Worm (Caenorhabditis elegans) whole organism, L4/young adult: ENCODE measurements around the gene glb-27.

ENCODE experiments used
- W03F9.2 ChIP-seq: fragments of 150-350 bp; optimal IDR thresholded peaks from 2 replicates; lab custom pipeline; 2014; ENCODE audit warnings: missing biosample characterization, missing genetic modification characterization
- dao-5 ChIP-seq: sonication (generic microtip); optimal IDR thresholded peaks from 2 replicates; lab custom pipeline; 2016; ENCODE audit warnings: missing genotype, missing genetic modification characterization, moderate library complexity, missing compliant biosample characterization
- him-1 ChIP-seq: sonication (generic microtip); optimal IDR thresholded peaks from 2 replicates; lab custom pipeline; 2016; ENCODE audit warnings: missing genotype, missing genetic modification reagents, missing genetic modification characterization, missing compliant biosample characterization

Gene glb-27

DNA sequence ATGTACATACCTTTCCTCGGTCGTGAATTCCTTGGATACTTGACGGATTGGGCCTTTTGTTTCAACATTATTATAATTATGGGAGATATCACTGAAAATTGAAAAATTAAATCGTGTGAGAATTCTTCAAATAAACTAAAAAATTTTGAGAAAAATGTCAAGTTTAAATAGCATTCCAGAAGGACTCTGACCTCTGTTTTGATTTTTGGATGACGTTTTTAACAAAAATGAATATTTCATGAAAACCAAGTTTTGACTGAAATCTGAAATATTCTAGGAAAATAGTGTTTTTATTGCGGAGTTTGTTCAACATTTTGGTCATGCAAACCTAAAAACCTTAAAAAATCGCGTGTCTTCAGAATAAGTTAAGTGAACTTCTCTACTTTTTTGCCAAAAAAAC, at the start of gene glb-27:
TSS of gene glb-27 (minus strand) at position 101 of the 400 bp plus-strand sequence.
- TF ChIP-seq W03F9.2 (tag; lab: Kevin White, UChicago) (no peak), him-1 (tag; lab: Kevin White, UChicago) (no peak), dao-5 (tag; lab: Kevin White, UChicago) (no peak)

DNA sequence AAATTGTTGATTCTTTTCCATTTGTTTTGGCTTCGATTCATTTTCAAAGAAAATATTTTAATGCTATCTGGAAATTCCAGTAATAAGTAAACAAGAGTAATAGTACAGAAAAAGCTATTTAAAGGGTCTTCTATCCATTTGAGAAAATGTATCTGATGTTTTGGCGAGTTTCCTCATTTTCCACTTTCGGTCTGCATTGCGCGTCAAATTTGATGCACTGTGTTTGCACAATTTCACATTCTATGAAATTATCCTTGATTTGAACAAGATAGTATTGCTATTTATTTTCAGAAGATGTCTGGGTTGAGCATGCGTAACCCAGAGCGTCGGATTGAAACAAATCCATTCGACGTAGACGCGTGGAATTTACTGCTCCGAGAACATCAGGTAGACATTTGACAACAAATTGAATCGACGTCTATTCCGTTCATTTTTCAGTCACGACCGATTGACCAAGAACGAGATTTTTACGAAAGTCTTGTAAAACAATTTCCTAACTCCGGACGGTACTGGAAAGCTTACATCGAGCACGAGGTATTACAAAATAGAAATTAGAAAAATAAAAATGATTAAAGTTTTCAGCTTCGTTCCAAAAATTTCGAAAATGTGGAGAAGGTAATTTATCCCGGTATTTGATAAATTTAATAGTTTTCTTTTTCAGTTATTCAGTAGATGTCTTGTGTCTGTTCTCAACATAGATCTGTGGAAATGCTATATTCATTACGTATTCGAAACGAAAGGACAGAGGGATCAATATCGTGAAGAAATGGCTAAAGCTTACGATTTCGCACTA, 47.7 kb upstream of the glb-27 start, which contains the start of gene suf-1:
TSS of gene suf-1 (plus strand) at position 280 of the 793 bp plus-strand sequence.
- TF ChIP-seq W03F9.2 (tag; lab: Kevin White, UChicago) (peak; percentile 37), him-1 (tag; lab: Kevin White, UChicago) (no peak), dao-5 (tag; lab: Kevin White, UChicago) (peak; percentile 53)

DNA sequence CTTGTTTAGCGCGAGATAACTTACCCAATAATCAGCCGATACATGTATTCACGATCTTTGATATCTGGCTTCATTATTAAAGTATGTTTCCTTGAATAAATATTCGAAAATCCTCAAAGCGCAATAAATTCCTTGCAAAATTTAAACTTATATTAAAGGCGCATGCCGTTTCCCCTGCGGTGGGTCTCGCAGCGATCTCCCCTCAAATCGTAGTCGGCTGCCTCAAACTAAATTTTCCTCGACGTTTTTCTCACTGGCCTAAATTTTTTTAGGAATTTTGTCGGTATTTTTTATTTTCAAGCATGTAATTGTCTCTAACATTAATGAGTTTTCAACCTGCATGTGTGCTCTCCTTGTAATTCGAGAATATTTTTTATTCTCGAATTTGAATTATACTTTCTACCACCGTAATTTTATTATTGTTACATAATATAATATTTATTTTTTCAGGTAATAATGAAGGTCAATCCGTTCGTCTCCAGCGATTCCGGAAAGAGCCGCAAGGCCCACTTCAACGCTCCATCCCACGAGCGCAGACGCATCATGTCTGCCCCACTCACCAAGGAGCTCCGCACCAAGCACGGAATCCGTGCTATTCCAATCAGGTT, 46.4 kb upstream of the glb-27 start, which contains the start of the genes cpf-1 and rpl-26:
TSS of gene cpf-1 (minus strand) at position 104 of the 608 bp plus-strand sequence.
TSS of gene rpl-26 (plus strand) at position 449 of the 608 bp plus-strand sequence.
- no peak for TF ChIP-seq W03F9.2 (tag; lab: Kevin White, UChicago)

DNA sequence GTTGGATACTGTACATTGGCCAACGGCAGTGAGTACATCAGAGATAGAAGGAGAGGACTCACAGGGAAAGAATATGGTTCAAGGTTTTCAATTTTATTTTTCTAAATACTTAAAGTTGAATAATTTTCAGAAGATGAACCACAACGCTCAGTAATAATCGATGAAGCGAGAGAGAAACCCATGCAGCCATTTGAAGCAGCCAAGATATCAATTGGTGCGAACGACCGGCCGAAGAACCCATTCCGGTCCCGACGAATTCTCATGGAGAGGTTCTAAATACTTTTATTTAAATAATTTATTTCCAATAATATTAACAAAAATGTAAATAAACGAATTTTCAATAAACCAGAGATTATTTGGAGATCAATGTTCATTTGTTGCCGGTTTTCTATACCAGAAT, 44.1 kb upstream of the glb-27 start, which contains the start of gene pigg-1:
TSS of gene pigg-1 (minus strand) at position 101 of the 400 bp plus-strand sequence.
- no peak for TF ChIP-seq dao-5 (tag; lab: Kevin White, UChicago)
- TF ChIP-seq him-1 (tag; lab: Kevin White, UChicago) = no peak
- TF ChIP-seq W03F9.2 (tag; lab: Kevin White, UChicago) = no peak

DNA sequence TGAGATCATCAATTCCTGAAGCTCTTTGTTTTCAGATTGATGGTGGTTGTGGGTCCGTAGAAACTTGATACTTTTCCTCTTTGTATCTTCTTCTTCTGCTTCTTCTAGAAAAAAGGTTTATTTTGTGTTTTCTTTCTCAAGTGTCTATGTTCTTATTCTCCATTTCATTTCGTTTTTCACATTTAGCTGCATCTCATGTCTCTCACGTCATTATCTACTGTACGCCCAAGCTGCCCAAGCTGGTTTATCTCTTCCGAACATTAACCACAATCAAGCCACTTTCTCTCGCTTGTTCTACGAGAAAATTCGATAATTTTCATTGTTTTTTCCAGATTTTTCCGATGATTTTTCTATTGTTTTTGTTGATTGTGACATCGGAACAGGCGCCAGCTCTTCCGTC, 43.1 kb upstream of the glb-27 start, which contains the start of gene F28C6.5:
TSS of gene F28C6.5 (plus strand) at position 301 of the 400 bp plus-strand sequence.
- TF ChIP-seq dao-5 (tag; lab: Kevin White, UChicago) (no peak), him-1 (tag; lab: Kevin White, UChicago) (no peak)

DNA sequence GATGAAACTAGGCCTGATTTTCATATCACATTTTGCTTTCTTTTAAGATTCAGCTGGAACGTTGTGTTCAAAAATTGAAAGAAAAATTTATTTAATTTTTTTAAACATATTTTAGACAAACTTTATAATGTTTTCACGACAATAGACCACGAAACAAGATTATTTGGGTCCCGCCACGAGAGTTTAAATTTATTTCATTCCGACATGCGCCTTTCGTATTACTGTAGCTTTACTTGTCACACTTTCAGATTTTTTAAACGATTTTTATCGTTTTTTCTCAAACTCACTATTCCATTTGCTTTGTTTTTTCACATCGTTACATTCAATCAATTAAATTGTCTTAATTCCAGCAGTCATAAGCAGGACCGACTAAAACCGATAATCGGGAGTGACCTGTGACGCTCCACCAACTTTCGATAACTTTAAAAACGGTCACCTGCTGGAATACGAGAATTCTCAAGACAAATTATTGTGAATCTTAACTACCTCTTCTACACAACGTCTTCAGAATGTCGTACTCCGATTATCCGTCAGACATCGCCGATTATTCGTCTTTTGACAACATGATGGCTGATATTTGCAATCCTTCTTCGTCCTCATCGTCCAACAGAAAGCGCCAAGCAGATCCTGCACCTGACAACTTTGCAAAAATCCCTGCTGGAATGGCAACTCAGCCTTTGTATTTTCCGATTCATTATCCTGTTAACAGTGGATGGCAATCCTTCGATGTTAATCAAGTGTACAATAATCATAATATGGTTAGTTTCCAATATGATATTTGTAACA, 38.0 kb upstream of the glb-27 start, which contains the start of gene aptf-3:
TSS of gene aptf-3 (plus strand) at position 351 of the 786 bp plus-strand sequence.
- no peak for TF ChIP-seq him-1 (tag; lab: Kevin White, UChicago)
- TF ChIP-seq dao-5 (tag; lab: Kevin White, UChicago) = no peak
- no peak for TF ChIP-seq W03F9.2 (tag; lab: Kevin White, UChicago)

DNA sequence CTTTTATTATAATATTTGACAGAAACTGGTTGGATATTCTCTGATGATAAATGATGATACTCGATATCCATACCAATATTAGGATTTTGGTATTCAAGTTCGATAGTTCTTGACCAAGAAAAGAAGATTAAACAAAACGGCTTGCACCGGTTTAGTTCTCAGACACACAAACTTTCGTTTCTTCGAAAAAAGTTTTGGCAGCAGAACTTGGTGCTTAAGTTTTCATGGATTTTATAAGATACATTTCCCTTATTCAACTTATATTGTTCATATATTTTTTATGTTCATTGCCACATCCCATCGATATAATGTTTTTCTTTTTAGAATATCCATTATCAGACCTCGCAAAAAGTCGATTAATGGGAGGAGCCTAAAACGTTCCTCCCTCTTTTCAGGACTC, 34.6 kb upstream of the glb-27 start, which contains the start of gene aptf-4:
TSS of gene aptf-4 (plus strand) at position 301 of the 400 bp plus-strand sequence.
- TF ChIP-seq W03F9.2 (tag; lab: Kevin White, UChicago) = no peak
- no peak for TF ChIP-seq him-1 (tag; lab: Kevin White, UChicago)

DNA sequence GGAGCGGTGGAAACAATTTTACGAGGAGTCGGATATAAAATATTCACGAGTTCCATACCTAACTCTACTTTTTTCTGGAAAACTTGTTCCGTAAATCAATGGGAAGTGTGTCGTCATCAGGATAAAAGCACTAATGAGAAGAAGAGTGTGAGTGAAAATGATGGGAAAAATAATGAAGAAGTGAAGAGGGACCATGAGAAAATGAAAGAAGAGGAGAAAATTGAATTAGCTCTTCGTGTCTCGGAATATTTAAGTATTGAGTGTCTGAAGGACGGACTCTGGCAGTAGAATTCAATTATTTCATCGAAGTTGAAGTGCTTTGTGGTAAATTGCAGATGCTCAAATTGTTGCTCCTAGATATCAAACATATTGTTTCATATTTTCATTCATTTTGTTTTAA, 33.2 kb upstream of the glb-27 start:
- no peak for TF ChIP-seq him-1 (tag; lab: Kevin White, UChicago)
- no peak for TF ChIP-seq dao-5 (tag; lab: Kevin White, UChicago)

DNA sequence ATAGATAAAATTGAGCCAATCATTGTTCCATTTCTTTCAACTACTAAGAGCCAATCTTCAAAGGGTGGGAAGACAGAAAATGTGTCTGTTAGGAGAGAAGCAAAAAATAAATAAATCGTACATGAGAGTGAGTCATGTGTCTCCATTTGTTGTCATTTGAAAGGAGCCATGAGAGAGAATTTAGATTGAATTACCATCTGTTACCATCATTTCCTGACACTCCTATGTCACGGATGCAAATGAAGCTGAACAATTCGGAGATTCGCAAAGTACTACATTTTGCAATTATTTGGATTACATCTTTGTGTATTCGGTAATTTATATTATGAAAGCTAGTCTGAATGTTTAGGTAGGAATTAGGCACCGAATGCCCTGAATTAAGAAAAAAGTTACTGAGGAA, 32.4 kb upstream of the glb-27 start:
- TF ChIP-seq dao-5 (tag; lab: Kevin White, UChicago) (no peak), him-1 (tag; lab: Kevin White, UChicago) (no peak), W03F9.2 (tag; lab: Kevin White, UChicago) (no peak)

DNA sequence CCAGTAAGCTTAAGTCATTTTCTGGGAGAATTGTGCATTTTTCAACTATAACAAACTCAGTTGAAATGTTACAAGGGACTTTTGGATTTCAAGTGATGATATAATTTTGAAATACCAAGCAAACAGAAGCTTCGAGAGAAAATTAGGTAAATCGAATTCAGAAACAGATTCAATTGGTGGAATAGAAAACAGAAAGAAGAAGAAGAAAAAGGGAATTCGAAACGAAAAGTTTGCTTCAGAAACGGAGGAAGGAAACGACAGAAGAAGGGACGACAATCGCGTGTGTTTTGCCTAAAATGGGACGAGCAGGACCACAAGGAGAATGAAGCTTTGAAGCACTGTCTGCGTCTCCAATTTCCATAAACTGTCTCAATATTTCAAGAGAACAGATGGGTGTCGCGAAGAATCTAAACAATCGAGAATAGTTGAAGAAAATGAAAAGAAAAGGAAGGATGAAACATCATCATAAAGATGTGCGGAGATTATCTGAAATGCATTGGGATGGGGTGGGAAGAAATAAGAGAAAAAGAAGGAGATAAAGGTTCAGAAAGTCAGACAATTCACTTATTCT, 31.7 kb upstream of the glb-27 start:
- TF ChIP-seq W03F9.2 (tag; lab: Kevin White, UChicago) (no peak), dao-5 (tag; lab: Kevin White, UChicago) (no peak), him-1 (tag; lab: Kevin White, UChicago) (no peak)

DNA sequence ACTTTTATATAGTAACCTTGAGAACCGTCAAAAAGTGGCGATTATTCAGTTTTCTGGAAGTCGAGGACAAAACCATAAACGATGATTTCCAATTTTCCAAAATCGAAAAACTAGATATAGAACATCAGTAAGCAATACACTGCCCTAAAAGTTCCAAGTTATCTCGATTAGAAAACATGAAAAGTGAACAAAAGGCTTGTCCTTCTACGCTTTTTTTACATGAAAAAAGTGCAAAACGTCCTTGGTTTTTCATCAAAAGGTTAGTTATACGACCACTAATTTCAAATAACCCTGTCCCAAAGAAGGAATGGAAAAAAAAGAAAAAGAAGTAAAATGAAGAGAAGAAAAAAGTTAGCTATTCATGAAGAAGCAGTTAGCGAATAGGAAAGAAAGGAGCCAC, 29.9 kb upstream of the glb-27 start:
- TF ChIP-seq W03F9.2 (tag; lab: Kevin White, UChicago) = no peak
- TF ChIP-seq him-1 (tag; lab: Kevin White, UChicago) = no peak
- no peak for TF ChIP-seq dao-5 (tag; lab: Kevin White, UChicago)

DNA sequence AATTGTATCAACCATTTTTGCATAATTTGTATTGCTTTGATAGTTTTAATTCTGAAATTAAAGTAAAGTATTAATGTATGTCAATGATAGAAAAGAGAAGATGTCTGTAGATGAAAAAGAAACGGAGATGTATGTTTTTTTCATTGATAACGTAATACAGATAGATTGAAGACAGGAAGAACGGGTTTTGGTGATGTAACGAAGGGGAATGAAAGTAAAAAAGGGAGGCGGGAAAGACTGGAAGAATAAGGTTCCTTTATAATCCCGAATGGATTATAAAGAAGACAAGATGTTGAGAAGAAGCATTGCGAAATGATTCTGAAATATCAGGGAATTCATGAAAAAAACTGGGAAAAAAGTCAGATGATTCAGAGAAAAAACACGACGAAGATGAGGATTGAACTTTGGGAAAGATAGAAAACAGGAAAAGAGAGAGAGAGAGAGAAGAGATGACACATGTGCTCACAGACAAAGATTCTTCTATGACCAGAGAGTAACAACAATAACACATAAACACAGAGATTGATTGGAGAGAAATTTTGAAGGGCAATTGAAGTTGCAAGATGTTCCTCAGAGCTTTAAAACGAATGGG, 29.1 kb upstream of the glb-27 start, which contains the start of gene F54C9.11:
TSS of gene F54C9.11 (minus strand) at position 51 of the 592 bp plus-strand sequence.
- no peak for TF ChIP-seq W03F9.2 (tag; lab: Kevin White, UChicago)
- TF ChIP-seq dao-5 (tag; lab: Kevin White, UChicago) = no peak
- TF ChIP-seq him-1 (tag; lab: Kevin White, UChicago) = no peak
